Worm (Caenorhabditis elegans): ENCODE results near the gene T25B6.3.

Gene T25B6.3

ce11 chrX:9057352-9057751 lies 29.9 kb downstream of the T25B6.3 start, which contains the start of gene F47E1.2:
TSS of gene F47E1.2 (plus strand) at chrX:9057652.
- no peak for TF ChIP-seq sptf-1 (tag; optimal IDR thresholded peaks at IDR 0.05)
- TF ChIP-seq pag-3 (tag; optimal IDR thresholded peaks at IDR 0.05; ENCODE audit: borderline replicate concordance, insufficient read depth): no peak
- no peak for TF ChIP-seq sup-37 (GFP tag; optimal IDR thresholded peaks at IDR 0.05)
- no peak for TF ChIP-seq efl-1 (optimal IDR thresholded peaks at IDR 0.05)
- TF ChIP-seq efl-1 (GFP tag; optimal IDR thresholded peaks at IDR 0.05 in 1 of 2): peak in 1 of 2 experiments; percentile 61
- TF ChIP-seq pqm-1 (tag; optimal IDR thresholded peaks at IDR 0.05): no peak
- no peak for TF ChIP-seq ets-5 (GFP tag; IDR thresholded peaks at IDR 0.05)
- no peak for TF ChIP-seq ceh-82 (tag; optimal IDR thresholded peaks at IDR 0.05)

- TF ChIP-seq hlh-4 (tag; optimal IDR thresholded peaks at IDR 0.05) (no peak), fkh-4 (tag; optimal IDR thresholded peaks at IDR 0.05; ENCODE audit: borderline replicate concordance) (no peak), snu-23 (GFP tag; optimal IDR thresholded peaks at IDR 0.05) (no peak), nhr-76 (tag; optimal IDR thresholded peaks at IDR 0.05) (no peak), nhr-11 (tag; optimal IDR thresholded peaks at IDR 0.05) (no peak), ztf-11 (tag; optimal IDR thresholded peaks at IDR 0.05) (no peak), unc-30 (tag; optimal IDR thresholded peaks at IDR 0.05) (no peak), hpl-2 (GFP tag; optimal IDR thresholded peaks at IDR 0.05) (no peak), dpl-1 (GFP tag; optimal IDR thresholded peaks at IDR 0.05) (no peak), lin-13 (GFP tag; optimal IDR thresholded peaks at IDR 0.05) (no peak), nhr-71 (tag; optimal IDR thresholded peaks at IDR 0.05) (no peak)
Observed at ce11 chrX:9062523-9062922, 35.1 kb downstream of the T25B6.3 start, which contains the start of gene F47E1.4. TSS of gene F47E1.4 (plus strand) at chrX:9062823.

- TF ChIP-seq nhr-84 (tag; optimal IDR thresholded peaks at IDR 0.05) (no peak), hlh-17 (GFP tag; optimal IDR thresholded peaks at IDR 0.05; ENCODE audit: borderline replicate concordance) (no peak)
Observed at ce11 chrX:9063439-9063838, 36.0 kb downstream of the T25B6.3 start.

DNA sequence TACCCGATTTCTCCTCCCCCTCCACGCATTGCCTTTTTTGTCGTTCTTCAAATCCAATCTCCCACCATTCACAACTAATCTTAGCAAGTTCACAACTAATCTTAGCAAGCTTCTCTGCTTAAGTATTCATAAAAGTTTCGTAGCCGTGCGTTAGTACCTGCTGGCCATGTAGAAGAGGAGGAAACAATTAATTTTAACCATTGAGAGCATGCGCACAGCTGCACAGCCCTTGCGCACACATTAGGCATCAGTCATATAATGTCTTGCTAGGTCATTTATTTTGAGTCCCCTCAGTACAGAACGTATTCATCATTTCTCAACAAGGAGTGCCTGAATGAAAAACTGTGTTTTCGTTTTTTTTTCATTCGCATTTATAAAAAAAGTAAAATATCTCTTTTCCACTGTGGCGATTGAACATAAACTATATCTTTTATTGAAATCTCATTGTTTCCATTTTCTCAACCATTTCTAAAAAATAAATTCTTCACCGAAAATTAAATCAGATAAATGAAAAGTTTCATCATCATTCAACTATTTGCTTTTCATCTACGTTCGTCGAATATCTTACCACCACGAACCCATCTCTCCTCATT lies 39.9 kb downstream of the T25B6.3 start:
- no peak for TF ChIP-seq nhr-77 (tag; optimal IDR thresholded peaks at IDR 0.05)
- TF ChIP-seq nhr-85 (tag): peak; percentile 28
- TF ChIP-seq nhr-20 (tag; optimal IDR thresholded peaks at IDR 0.05): no peak
- TF ChIP-seq unc-98 (GFP tag; IDR thresholded peaks at IDR 0.05): no peak
- no peak for TF ChIP-seq efl-1 (optimal IDR thresholded peaks at IDR 0.05)
- TF ChIP-seq efl-1 (GFP tag; optimal IDR thresholded peaks at IDR 0.05 in 1 of 2): peak in 1 of 2 experiments; percentile 90

DNA sequence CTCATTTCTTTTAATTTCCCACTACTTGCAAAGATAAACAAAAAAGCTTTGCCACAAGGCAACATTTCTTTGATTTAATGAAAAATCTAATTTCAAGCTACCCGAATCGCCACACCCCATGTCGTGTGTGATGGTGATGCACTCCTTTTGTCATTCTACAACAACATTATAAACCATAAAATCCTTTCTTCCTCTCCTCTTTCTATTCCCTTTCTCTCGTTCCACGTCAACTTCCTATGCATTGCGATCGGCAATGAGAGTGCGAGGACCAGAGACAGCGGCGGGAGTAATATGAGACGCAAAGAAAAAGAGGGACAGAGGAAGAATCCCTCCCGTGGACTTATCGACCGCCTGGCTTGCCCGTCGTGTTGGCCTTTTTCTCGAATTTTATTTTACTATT lies 40.7 kb downstream of the T25B6.3 start:
- TF ChIP-seq snu-23 (GFP tag; optimal IDR thresholded peaks at IDR 0.05) (peak; percentile 71), tbx-2 (tag; optimal IDR thresholded peaks at IDR 0.05) (peak; percentile 31), lsy-2 (tag; optimal IDR thresholded peaks at IDR 0.05) (peak in 1 of 2 experiments; percentile 58), tlp-1 (tag; optimal IDR thresholded peaks at IDR 0.05) (no peak), nhr-77 (tag; optimal IDR thresholded peaks at IDR 0.05) (no peak), ztf-11 (tag; optimal IDR thresholded peaks at IDR 0.05) (no peak), grh-1 (GFP tag; IDR thresholded peaks at IDR 0.05) (no peak), fkh-10 (GFP tag; optimal IDR thresholded peaks at IDR 0.05) (no peak), swsn-7 (tag; optimal IDR thresholded peaks at IDR 0.05) (peak; percentile 37), C16A3.4 (tag; optimal IDR thresholded peaks at IDR 0.05) (peak; percentile 13), lin-13 (GFP tag; optimal IDR thresholded peaks at IDR 0.05) (no peak), ama-1 (optimal IDR thresholded peaks at IDR 0.05) (no peak), ceh-90 (tag; optimal IDR thresholded peaks at IDR 0.05) (no peak), lin-15B (tag; optimal IDR thresholded peaks at IDR 0.05) (no peak), nhr-47 (tag; optimal IDR thresholded peaks at IDR 0.05) (no peak), sox-4 (tag; optimal IDR thresholded peaks at IDR 0.05) (no peak), fkh-8 (tag; optimal IDR thresholded peaks at IDR 0.05) (no peak), mab-9 (GFP tag; IDR thresholded peaks at IDR 0.05) (no peak), nhr-71 (tag; optimal IDR thresholded peaks at IDR 0.05) (peak; percentile 64), ceh-88 (GFP tag; IDR thresholded peaks at IDR 0.05) (no peak), isw-1 (GFP tag; IDR thresholded peaks at IDR 0.05) (no peak), mep-1 (tag; optimal IDR thresholded peaks at IDR 0.05) (peak; percentile 85), aly-2 (tag; optimal IDR thresholded peaks at IDR 0.05) (no peak), Y116A8C.19 (tag; optimal IDR thresholded peaks at IDR 0.05; ENCODE audit: borderline replicate concordance) (no peak), pqm-1 (tag; optimal IDR thresholded peaks at IDR 0.05) (no peak), nhr-19 (GFP tag; conservative IDR thresholded peaks at IDR 0.05) (no peak), elt-3 (tag; optimal IDR thresholded peaks at IDR 0.05) (peak in 2 of 6 experiments; percentile 22 to 48)
